Worm (Caenorhabditis elegans) whole organism, L3 larva: ENCODE measurements around the gene jac-1.

Experiments used
- R02D3.7 ChIP-seq: fragments of 150-350 bp; optimal IDR thresholded peaks from 2 replicates; lab custom pipeline; 2014; ENCODE audit warnings: missing biosample characterization, missing genetic modification characterization
- aly-2 ChIP-seq: fragments of 150-350 bp; optimal IDR thresholded peaks from 2 replicates; lab custom pipeline; 2014; ENCODE audit warnings: missing biosample characterization, missing genetic modification characterization
- ceh-28 ChIP-seq: fragments of 150-350 bp; optimal IDR thresholded peaks from 2 replicates; lab custom pipeline; 2014; ENCODE audit warnings: missing biosample characterization, missing genetic modification reagents, missing genetic modification characterization
- egl-27 ChIP-seq: sonication (generic microtip); optimal IDR thresholded peaks from 4 replicates; lab custom pipeline; 2017; ENCODE audit warnings: missing biosample characterization, missing genetic modification reagents, missing genetic modification characterization
- elt-2 ChIP-seq: sonication (generic microtip); optimal IDR thresholded peaks from 2 replicates; lab custom pipeline; 2016; ENCODE audit warnings: missing genetic modification reagents, mild to moderate bottlenecking, missing genetic modification characterization, missing compliant biosample characterization
- elt-3 ChIP-seq, 3 experiments: fragments of 150-350 bp in 1 of 3; sonication (generic microtip) in 2 of 3; optimal IDR thresholded peaks; 2 replicates in 2 of 3; 4 replicates in 1 of 3; lab custom pipeline; 2014 to 2017; ENCODE audit warnings: missing biosample characterization in 3 of 3, missing genetic modification characterization in 3 of 3
- eor-1 ChIP-seq, 2 experiments: fragments of 150-350 bp; optimal IDR thresholded peaks; 2 replicates each; lab custom pipeline; 2014 to 2018; ENCODE audit warnings: missing biosample characterization in 2 of 2, missing genetic modification characterization in 2 of 2
- hmg-11 ChIP-seq: sonication (generic microtip); optimal IDR thresholded peaks from 2 replicates; lab custom pipeline; 2016; ENCODE audit warnings: missing genetic modification characterization, missing compliant biosample characterization
- lin-39 ChIP-seq: fragments of 150-350 bp; optimal IDR thresholded peaks from 2 replicates; lab custom pipeline; 2018; ENCODE audit warnings: missing biosample characterization, missing genetic modification reagents, missing genetic modification characterization
- lsy-12 ChIP-seq: sonication (generic microtip); optimal IDR thresholded peaks from 2 replicates; lab custom pipeline; 2016; ENCODE audit warnings: mild to moderate bottlenecking, missing genetic modification characterization, missing compliant biosample characterization
- nfya-1 ChIP-seq: sonication (generic microtip); optimal IDR thresholded peaks from 2 replicates; lab custom pipeline; 2017; ENCODE audit warnings: missing genetic modification characterization, mild to moderate bottlenecking, missing compliant biosample characterization, antibody characterized with exemption, moderate library complexity; ENCODE audit not compliant: insufficient read depth
- nhr-12 ChIP-seq: fragments of 150-350 bp; optimal IDR thresholded peaks from 2 replicates; lab custom pipeline; 2014; ENCODE audit warnings: missing biosample characterization, missing genetic modification characterization
- nhr-237 ChIP-seq: fragments of 150-350 bp; optimal IDR thresholded peaks from 2 replicates; lab custom pipeline; 2014; ENCODE audit warnings: missing biosample characterization, missing genetic modification characterization
- nhr-25 ChIP-seq: sonication (generic microtip); optimal IDR thresholded peaks from 2 replicates; lab custom pipeline; 2017; ENCODE audit warnings: missing biosample characterization, missing genetic modification characterization
- nhr-76 ChIP-seq: fragments of 150-350 bp; sonication (generic microtip); optimal IDR thresholded peaks from 5 replicates; lab custom pipeline; 2014; ENCODE audit warnings: missing biosample characterization, missing genetic modification characterization
- nhr-77 ChIP-seq: fragments of 150-350 bp; optimal IDR thresholded peaks from 2 replicates; lab custom pipeline; 2014; ENCODE audit warnings: missing biosample characterization, missing genetic modification characterization
- unc-39 ChIP-seq: sonication (generic microtip); optimal IDR thresholded peaks from 4 replicates; lab custom pipeline; 2017; ENCODE audit warnings: missing biosample characterization, missing genetic modification characterization

Gene jac-1

DNA sequence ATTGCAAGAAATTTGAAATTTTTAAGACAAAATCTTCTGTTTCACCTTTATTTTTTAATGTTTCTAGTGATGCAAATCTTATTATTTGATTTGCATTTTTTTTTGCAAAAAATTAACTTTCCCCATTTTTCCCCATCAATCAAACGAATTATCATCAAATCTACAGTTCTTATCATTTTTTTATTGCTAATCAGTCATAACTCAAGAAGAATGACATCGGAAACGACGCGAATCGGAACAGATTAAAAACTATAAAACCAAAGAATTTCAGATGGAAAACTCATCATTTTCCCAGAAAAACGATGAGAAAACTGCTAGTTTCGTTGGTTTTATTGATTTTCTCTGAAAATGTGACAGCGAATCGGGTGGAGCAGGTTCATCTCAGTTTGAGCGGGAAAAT lies 75.0 kb downstream of the jac-1 start, which contains the start of gene Y105C5B.15:
TSS of gene Y105C5B.15 (plus strand) at position 297 of the 400 bp plus-strand sequence.
- TF ChIP-seq elt-3 (tag; optimal IDR thresholded peaks at IDR 0.05; lab: Kevin White, UChicago) (no peak), elt-2 (tag; lab: Kevin White, UChicago) (peak; percentile 67)

DNA sequence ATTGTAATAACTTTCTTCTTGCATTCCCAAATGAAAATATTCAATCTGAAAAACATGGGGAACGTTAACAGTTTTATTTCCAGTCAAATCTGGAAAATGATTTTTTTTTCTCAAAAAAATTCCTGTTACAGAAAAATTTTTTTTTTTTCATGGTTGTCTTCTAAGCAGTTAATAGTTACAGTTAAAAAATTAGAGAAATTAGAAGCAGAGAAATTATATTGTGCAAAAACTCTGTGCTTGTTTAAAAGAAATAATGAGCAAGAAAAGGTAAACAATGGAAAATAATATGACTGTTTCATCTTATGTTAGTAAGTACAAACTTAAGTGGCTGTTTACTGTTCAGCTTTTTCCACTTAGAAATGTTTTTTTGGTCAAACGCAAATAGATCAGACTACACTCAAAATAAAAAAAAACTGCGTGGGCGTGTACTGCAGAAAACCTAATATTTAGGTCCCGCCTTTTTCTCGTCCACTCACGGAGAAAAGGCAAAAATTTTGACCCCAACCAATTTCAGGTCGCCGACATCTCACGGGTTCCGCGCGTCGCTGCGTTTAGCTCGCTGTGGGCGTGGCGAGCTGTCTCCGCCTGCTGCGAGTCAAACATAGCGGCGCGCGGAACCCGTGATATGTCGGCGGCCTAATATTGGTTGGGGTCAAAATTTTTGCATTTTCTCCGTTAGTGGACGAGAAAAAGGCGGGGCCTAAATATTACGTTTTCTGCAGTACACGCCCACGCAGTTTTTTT lies 75.6 kb downstream of the jac-1 start, which contains the start of gene ifas-3:
TSS of gene ifas-3 (minus strand) at position 51 of the 744 bp plus-strand sequence.
- TF ChIP-seq nhr-237 (tag; lab: Kevin White, UChicago) (no peak), nfya-1 (tag; lab: Kevin White, UChicago) (no peak), ceh-28 (tag; lab: Kevin White, UChicago) (no peak), lsy-12 (no peak), unc-39 (tag; lab: Kevin White, UChicago) (no peak), nhr-76 (tag; lab: Kevin White, UChicago) (no peak), nhr-25 (no peak), R02D3.7 (tag; lab: Kevin White, UChicago) (no peak), lin-39 (tag; lab: Kevin White, UChicago) (no peak)

- no peak for TF ChIP-seq eor-1 (tag; optimal IDR thresholded peaks at IDR 0.05; lab: Kevin White, UChicago)
- TF ChIP-seq aly-2: no peak
- no peak for TF ChIP-seq egl-27 (tag; lab: Kevin White, UChicago)
- TF ChIP-seq nhr-77: no peak
- TF ChIP-seq ceh-28 (tag; lab: Kevin White, UChicago): no peak
- no peak for TF ChIP-seq hmg-11 (tag; lab: Kevin White, UChicago)
- no peak for TF ChIP-seq nhr-12 (tag; lab: Kevin White, UChicago)
These were observed 76.7 kb downstream of the jac-1 start for ce11 chrIV:15949995-15950394.
